Fruit fly (Drosophila melanogaster) whole organism, embryonic: Measurements from ENCODE around the gene Ada1-1.

ENCODE experiments used
- Abd-B ChIP-seq: fragments of 200-800 bp; sonication (Bioruptor generic); optimal IDR thresholded peaks from 2 replicates; lab custom pipeline; 2018; ENCODE audit warnings: missing biosample characterization, mild to moderate bottlenecking, missing genetic modification characterization, moderate library complexity
- Awh ChIP-seq: fragments of 200-800 bp; sonication (Bioruptor generic); IDR thresholded peaks from 2 replicates; pipeline ENCODE4, ENCODE4 v1.3.6; 2022; ENCODE audit warnings: missing biosample characterization, missing genetic modification characterization
- B-H2 ChIP-seq: fragments of 200-800 bp; sonication (Bioruptor generic); optimal IDR thresholded peaks from 2 replicates; lab custom pipeline; 2018; ENCODE audit warnings: missing biosample characterization, mild to moderate bottlenecking, missing genetic modification characterization
- CG10209 ChIP-seq: fragments of 200-800 bp; sonication (Bioruptor generic); optimal IDR thresholded peaks from 3 replicates; lab custom pipeline; 2017; ENCODE audit warnings: missing biosample characterization, mild to moderate bottlenecking, missing genetic modification characterization, missing genetic modification reagents
- CG10321 ChIP-seq: fragments of 200-800 bp; sonication (Bioruptor generic); IDR thresholded peaks from 2 replicates; pipeline ENCODE4 v1.3.6; 2022; ENCODE audit warnings: missing biosample characterization, missing genetic modification characterization
- CG10431 ChIP-seq: fragments of 200-800 bp; sonication (Bioruptor generic); optimal IDR thresholded peaks from 3 replicates; lab custom pipeline; 2018; ENCODE audit warnings: missing biosample characterization, mild to moderate bottlenecking, missing genetic modification characterization
- CG10565 ChIP-seq: fragments of 200-800 bp; sonication (Bioruptor generic); optimal IDR thresholded peaks from 3 replicates; lab custom pipeline; 2016; ENCODE audit warnings: missing biosample characterization, mild to moderate bottlenecking, missing genetic modification characterization
- CG10979 ChIP-seq: fragments of 200-800 bp; sonication (Bioruptor generic); optimal IDR thresholded peaks from 2 replicates; lab custom pipeline; 2018; ENCODE audit warnings: missing biosample characterization, mild to moderate bottlenecking, missing genetic modification characterization, moderate library complexity
- CG11504 ChIP-seq: fragments of 200-800 bp; sonication (Bioruptor generic); optimal IDR thresholded peaks from 3 replicates; lab custom pipeline; 2019; ENCODE audit warnings: missing biosample characterization, mild to moderate bottlenecking, missing genetic modification characterization, moderate library complexity
- CG16815 ChIP-seq: fragments of 200-800 bp; sonication (Bioruptor generic); optimal IDR thresholded peaks from 3 replicates; lab custom pipeline; 2017; ENCODE audit warnings: missing biosample characterization, mild to moderate bottlenecking, missing genetic modification characterization
- CG17186 ChIP-seq: fragments of 200-800 bp; sonication (Bioruptor generic); optimal IDR thresholded peaks from 3 replicates; lab custom pipeline; 2017; ENCODE audit warnings: missing biosample characterization, missing genetic modification reagents, missing genetic modification characterization
- CG18619 ChIP-seq: fragments of 200-800 bp; sonication (Bioruptor generic); optimal IDR thresholded peaks from 3 replicates; lab custom pipeline; 2017; ENCODE audit warnings: missing biosample characterization, mild to moderate bottlenecking, missing genetic modification characterization
- CG31388 ChIP-seq: fragments of 200-800 bp; sonication (Bioruptor generic); optimal IDR thresholded peaks from 2 replicates; lab custom pipeline; 2016; ENCODE audit warnings: missing biosample characterization, missing genetic modification characterization
- CG32532 ChIP-seq: fragments of 200-800 bp; sonication (Bioruptor generic); IDR thresholded peaks from 2 replicates; pipeline ENCODE4 v1.3.6; 2022; ENCODE audit warnings: missing biosample characterization, missing genetic modification characterization
- CG3995 ChIP-seq: fragments of 200-800 bp; sonication (Bioruptor generic); optimal IDR thresholded peaks from 3 replicates; lab custom pipeline; 2016; ENCODE audit warnings: missing biosample characterization, missing genetic modification characterization
- CG4404 ChIP-seq: fragments of 200-800 bp; sonication (Bioruptor generic); IDR thresholded peaks from 2 replicates; pipeline ENCODE4 v1.3.6; 2022; ENCODE audit warnings: missing biosample characterization, missing genetic modification characterization
- CG4820 ChIP-seq: fragments of 200-800 bp; sonication (Bioruptor generic); optimal IDR thresholded peaks from 3 replicates; lab custom pipeline; 2016; ENCODE audit warnings: missing biosample characterization, missing genetic modification characterization
- CG6254 ChIP-seq: fragments of 200-800 bp; sonication (Bioruptor generic); optimal IDR thresholded peaks from 3 replicates; lab custom pipeline; 2017; ENCODE audit warnings: mild to moderate bottlenecking, missing biosample characterization, missing genetic modification reagents, missing genetic modification characterization
- CG7839 ChIP-seq: fragments of 200-800 bp; sonication (Bioruptor generic); optimal IDR thresholded peaks from 3 replicates; lab custom pipeline; 2018; ENCODE audit warnings: missing biosample characterization, mild to moderate bottlenecking, missing genetic modification characterization, moderate library complexity
- CG9727 ChIP-seq: fragments of 200-800 bp; sonication (Bioruptor generic); optimal IDR thresholded peaks from 3 replicates; lab custom pipeline; 2017; ENCODE audit warnings: missing biosample characterization, mild to moderate bottlenecking, missing genetic modification characterization
- CG9797 ChIP-seq: fragments of 200-800 bp; sonication (Bioruptor generic); optimal IDR thresholded peaks from 3 replicates; lab custom pipeline; 2018; ENCODE audit warnings: missing biosample characterization, mild to moderate bottlenecking, missing genetic modification characterization
- CHES-1-like ChIP-seq: fragments of 200-800 bp; sonication (Bioruptor generic); optimal IDR thresholded peaks from 2 replicates; lab custom pipeline; 2016; ENCODE audit warnings: missing biosample characterization, missing genetic modification characterization
- CrebB ChIP-seq: fragments of 200-800 bp; sonication (Bioruptor generic); optimal IDR thresholded peaks from 3 replicates; lab custom pipeline; 2018; ENCODE audit warnings: missing biosample characterization, mild to moderate bottlenecking, missing genetic modification characterization
- D ChIP-seq, 2 experiments: fragments of 200-800 bp in 1 of 2; fragments of >200 bp in 1 of 2; sonication (Bioruptor generic) in 1 of 2; optimal IDR thresholded peaks; 2 replicates in 1 of 2; 3 replicates in 1 of 2; lab custom pipeline; 2017; ENCODE audit warnings: mild to moderate bottlenecking in 1 of 2, missing biosample characterization in 1 of 2, missing genetic modification characterization in 1 of 2, missing genetic modification reagents in 1 of 2
- D19A ChIP-seq: fragments of 200-800 bp; optimal IDR thresholded peaks from 3 replicates; lab custom pipeline; 2019; ENCODE audit warnings: missing biosample characterization, mild to moderate bottlenecking, missing genetic modification characterization, moderate library complexity
- H2.0 ChIP-seq: fragments of 200-800 bp; sonication (Bioruptor generic); IDR thresholded peaks from 2 replicates; pipeline ENCODE4 v1.3.6; 2022; ENCODE audit warnings: missing biosample characterization, missing genetic modification characterization
- Lim3 ChIP-seq: fragments of 200-800 bp; sonication (Bioruptor generic); IDR thresholded peaks from 2 replicates; pipeline ENCODE4 v1.3.6; 2022; ENCODE audit warnings: missing biosample characterization, missing genetic modification characterization
- NFAT ChIP-seq: fragments of 200-800 bp; sonication (Bioruptor generic); IDR thresholded peaks from 2 replicates; pipeline ENCODE4 v1.3.6; 2022; ENCODE audit warnings: missing biosample characterization, missing genetic modification characterization
- NfI ChIP-seq: fragments of 200-800 bp; sonication (Bioruptor generic); optimal IDR thresholded peaks from 3 replicates; lab custom pipeline; 2018; ENCODE audit warnings: missing biosample characterization, mild to moderate bottlenecking, missing genetic modification characterization, moderate library complexity
- Rfx ChIP-seq: fragments of 200-800 bp; sonication (Bioruptor generic); IDR thresholded peaks from 2 replicates; pipeline ENCODE4 v1.3.6; 2022; ENCODE audit warnings: missing biosample characterization, missing genetic modification characterization
- crp ChIP-seq, 2 experiments: fragments of 200-800 bp; sonication (Bioruptor generic); optimal IDR thresholded peaks; 2 replicates in 1 of 2; 3 replicates in 1 of 2; lab custom pipeline; 2017; ENCODE audit warnings: missing biosample characterization in 2 of 2, missing genetic modification characterization in 2 of 2, mild to moderate bottlenecking in 1 of 2, moderate library complexity in 1 of 2
- dysf ChIP-seq: fragments of 200-800 bp; sonication (Bioruptor generic); IDR thresholded peaks from 3 replicates; pipeline ENCODE4 v1.3.6; 2022; ENCODE audit warnings: missing biosample characterization, missing genetic modification characterization
- emc ChIP-seq: fragments of 200-800 bp; sonication (Bioruptor generic); optimal IDR thresholded peaks from 2 replicates; lab custom pipeline; 2016; ENCODE audit warnings: missing biosample characterization, missing genetic modification characterization
- ems ChIP-seq: fragments of 200-800 bp; sonication (Bioruptor generic); optimal IDR thresholded peaks from 3 replicates; lab custom pipeline; 2016; ENCODE audit warnings: missing biosample characterization, missing genetic modification characterization
- fd96Cb ChIP-seq: fragments of 200-800 bp; sonication (Bioruptor generic); optimal IDR thresholded peaks from 2 replicates; lab custom pipeline; 2018; ENCODE audit warnings: missing biosample characterization, mild to moderate bottlenecking, missing genetic modification characterization, moderate library complexity
- fu2 ChIP-seq: fragments of 200-800 bp; sonication (Bioruptor generic); optimal IDR thresholded peaks from 2 replicates; lab custom pipeline; 2016; ENCODE audit warnings: missing biosample characterization, missing genetic modification characterization
- gce ChIP-seq: fragments of 200-800 bp; sonication (Bioruptor generic); IDR thresholded peaks from 3 replicates; pipeline ENCODE4 v1.3.6; 2022; ENCODE audit warnings: missing biosample characterization, missing genetic modification characterization
- grn ChIP-seq: fragments of 200-800 bp; sonication (Bioruptor generic); optimal IDR thresholded peaks from 3 replicates; lab custom pipeline; 2017; ENCODE audit warnings: missing biosample characterization, missing genetic modification characterization
- klu ChIP-seq: fragments of 200-800 bp; sonication (Bioruptor generic); IDR thresholded peaks from 2 replicates; pipeline ENCODE4 v1.3.6; 2022; ENCODE audit warnings: missing biosample characterization, missing genetic modification characterization
- lov ChIP-seq, 2 experiments: fragments of 200-800 bp in 1 of 2; fragments of >200 bp in 1 of 2; sonication (Bioruptor generic) in 1 of 2; IDR thresholded peaks in 1 of 2; optimal IDR thresholded peaks in 1 of 2; 2 replicates in 1 of 2; 3 replicates in 1 of 2; pipeline versions ENCODE4 v1.3.6 to Lab custom; 2017 to 2022; ENCODE audit warnings: missing biosample characterization in 1 of 2, missing genetic modification characterization in 1 of 2
- org-1 ChIP-seq: fragments of 200-800 bp; sonication (Bioruptor generic); optimal IDR thresholded peaks from 2 replicates; lab custom pipeline; 2017; ENCODE audit warnings: missing biosample characterization, missing genetic modification characterization
- pan ChIP-seq, 4 experiments: fragments of >200 bp in 3 of 4; fragments of 200-800 bp in 1 of 4; sonication (Bioruptor generic) in 1 of 4; optimal IDR thresholded peaks in 3 of 4; IDR thresholded peaks in 1 of 4; 2 replicates each; pipeline versions ENCODE4 v1.3.6 to Lab custom; 2017 to 2022; ENCODE audit warnings: missing biosample characterization in 2 of 4, missing genetic modification characterization in 2 of 4, mixed read lengths in 1 of 4
- phol ChIP-seq: fragments of 200-800 bp; sonication (Bioruptor generic); optimal IDR thresholded peaks from 3 replicates; lab custom pipeline; 2018; ENCODE audit warnings: missing biosample characterization, mild to moderate bottlenecking, missing genetic modification characterization, moderate library complexity
- prd ChIP-seq, 3 experiments: fragments of >200 bp in 2 of 3; fragments of 200-800 bp in 1 of 3; sonication (Bioruptor generic) in 1 of 3; optimal IDR thresholded peaks in 2 of 3; IDR thresholded peaks in 1 of 3; 2 replicates in 2 of 3; 3 replicates in 1 of 3; pipeline versions ENCODE4 v1.3.6 to Lab custom; 2017 to 2022; ENCODE audit warnings: missing biosample characterization in 1 of 3, missing genetic modification characterization in 1 of 3
- salm ChIP-seq: fragments of 200-800 bp; sonication (Bioruptor generic); optimal IDR thresholded peaks from 2 replicates; lab custom pipeline; 2018; ENCODE audit warnings: missing biosample characterization, mild to moderate bottlenecking, missing genetic modification characterization
- sens-2 ChIP-seq: fragments of 200-800 bp; sonication (Bioruptor generic); IDR thresholded peaks from 2 replicates; pipeline ENCODE4 v1.3.6; 2022; ENCODE audit warnings: missing biosample characterization, missing genetic modification characterization
- sqz ChIP-seq: fragments of 200-800 bp; sonication (Bioruptor generic); optimal IDR thresholded peaks from 3 replicates; lab custom pipeline; 2018; ENCODE audit warnings: missing biosample characterization, mild to moderate bottlenecking, missing genetic modification characterization
- tgo ChIP-seq: fragments of 200-800 bp; sonication (Bioruptor generic); IDR thresholded peaks from 3 replicates; pipeline ENCODE4 v1.3.6; 2022; ENCODE audit warnings: missing biosample characterization, missing genetic modification characterization

Ada1-1 gene

dm6 chr2L:11949917-11950316 lies 46.7 kb upstream of the Ada1-1 start (continued):
- TF ChIP-seq pan (optimal IDR thresholded peaks at IDR 0.05; lab: Kevin White, UChicago) = no peak
- peak in 1 of 2 experiments; percentile 34 for TF ChIP-seq pan (GFP tag; optimal IDR thresholded peaks at IDR 0.05 in 1 of 2, IDR thresholded peaks at IDR 0.05 in 1 of 2)
- TF ChIP-seq gce (GFP tag; lab: Robert Waterston, UW) = no peak
- no peak for TF ChIP-seq salm
- no peak for TF ChIP-seq CG10431 (GFP tag; lab: Kevin White, UChicago)
- TF ChIP-seq CG11504 = peak; percentile 69
- 0 out of 2 replicates have a peak, but pooled peaks have one; percentile 18 for TF ChIP-seq klu
- no peak for TF ChIP-seq CG10565 (GFP tag; lab: Kevin White, UChicago)
- peak; percentile 30 for TF ChIP-seq CG4820 (GFP tag; lab: Kevin White, UChicago)
- peak; percentile 0 for TF ChIP-seq CG16815 (GFP tag; lab: Kevin White, UChicago)
- TF ChIP-seq CG18619 (GFP tag; lab: Kevin White, UChicago) = no peak
- TF ChIP-seq CHES-1-like (GFP tag; lab: Kevin White, UChicago) = no peak
- no peak for TF ChIP-seq ems (GFP tag; lab: Kevin White, UChicago)
- no peak for TF ChIP-seq grn (GFP tag; lab: Kevin White, UChicago)
- TF ChIP-seq CG17186 (GFP tag; lab: Kevin White, UChicago) = no peak
- TF ChIP-seq D19A = peak; percentile 36
- TF ChIP-seq CG31388 (GFP tag; lab: Kevin White, UChicago) = no peak
- no peak for TF ChIP-seq crp (GFP tag; optimal IDR thresholded peaks at IDR 0.05; lab: Kevin White, UChicago)
- no peak for TF ChIP-seq prd (optimal IDR thresholded peaks at IDR 0.05; lab: Kevin White, UChicago)
- TF ChIP-seq prd (GFP tag; IDR thresholded peaks at IDR 0.05; lab: Robert Waterston, UW) = peak; percentile 77
- TF ChIP-seq CG10209 = peak; percentile 14
- TF ChIP-seq dysf = peak; percentile 62
- 0 out of 2 replicates have a peak, but pooled peaks have one; percentile 8 for TF ChIP-seq Rfx (GFP tag; lab: Robert Waterston, UW)
- TF ChIP-seq NFAT (GFP tag; lab: Robert Waterston, UW) = no peak
- TF ChIP-seq CG10979 = peak; percentile 55
- no peak for TF ChIP-seq sqz
- peak; percentile 37 for TF ChIP-seq NfI (GFP tag; lab: Kevin White, UChicago)
- no peak for TF ChIP-seq CG3995
- no peak for TF ChIP-seq Lim3
- peak; percentile 64 for TF ChIP-seq tgo
- peak; percentile 50 for TF ChIP-seq org-1 (GFP tag; lab: Kevin White, UChicago)
- TF ChIP-seq CG4404 (GFP tag; lab: Robert Waterston, UW) = peak; percentile 42; the same call in 1 of the 2 replicates
- 0 out of 2 replicates have a peak, but pooled peaks have one; percentile 17 for TF ChIP-seq CG32532
- no peak; the same call in 1 of the 2 replicates for TF ChIP-seq Awh
- TF ChIP-seq CG7839 (tag; lab: Kevin White, UChicago) = peak; percentile 55
- TF ChIP-seq H2.0 (GFP tag; lab: Robert Waterston, UW) = peak; percentile 64
- TF ChIP-seq phol = peak; percentile 47
- TF ChIP-seq CrebB (tag; lab: Kevin White, UChicago) = no peak
- TF ChIP-seq sens-2 = peak; percentile 51; the same call in 1 of the 2 replicates
- no peak for TF ChIP-seq D (optimal IDR thresholded peaks at IDR 0.05; lab: Kevin White, UChicago)
- TF ChIP-seq D (GFP tag; optimal IDR thresholded peaks at IDR 0.05; lab: Kevin White, UChicago) = peak; percentile 28
- no peak for TF ChIP-seq emc (GFP tag; lab: Kevin White, UChicago)
- no peak for TF ChIP-seq lov (optimal IDR thresholded peaks at IDR 0.05; lab: Kevin White, UChicago)
- peak; percentile 74; the same call in 2 of the 3 replicates for TF ChIP-seq lov (GFP tag; IDR thresholded peaks at IDR 0.05; lab: Robert Waterston, UW)
- TF ChIP-seq fd96Cb (tag; lab: Kevin White, UChicago) = peak; percentile 44
- no peak for TF ChIP-seq CG9797
- TF ChIP-seq B-H2 (GFP tag; lab: Kevin White, UChicago) = no peak
- no peak for TF ChIP-seq CG10321 (GFP tag; lab: Robert Waterston, UW)
- no peak for TF ChIP-seq Abd-B (GFP tag; lab: Kevin White, UChicago)
- peak; percentile 31 for TF ChIP-seq CG9727 (GFP tag; lab: Kevin White, UChicago)
- no peak for TF ChIP-seq fu2 (GFP tag; lab: Kevin White, UChicago)
- TF ChIP-seq CG6254 (GFP tag; lab: Kevin White, UChicago) = no peak
